Worm (Caenorhabditis elegans): ENCODE measurements around the gene nas-27.

Gene nas-27

DNA sequence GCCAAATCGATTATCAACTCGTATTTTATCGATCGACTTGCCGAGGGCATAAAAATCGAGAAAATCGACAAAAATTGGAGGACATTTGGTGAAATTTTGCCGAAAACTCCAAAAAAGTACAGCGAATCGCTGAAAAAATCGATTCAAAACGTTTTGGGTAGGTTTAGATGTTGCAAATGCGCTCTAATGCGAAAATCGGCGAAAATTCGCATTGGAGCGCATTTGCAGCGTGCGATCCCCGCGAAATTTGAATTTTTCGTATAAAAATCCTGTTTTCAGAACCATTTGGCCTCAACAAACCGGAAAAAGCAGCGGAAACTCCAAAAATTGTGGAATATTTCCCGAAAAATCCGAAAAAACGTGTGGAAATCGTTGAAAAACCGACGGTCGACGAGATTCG, 52.7 kb downstream of the nas-27 start:
- TF ChIP-seq F13C5.2 (tag; optimal IDR thresholded peaks at IDR 0.05) (no peak), tbx-37 (GFP tag; conservative IDR thresholded peaks at IDR 0.05) (no peak), pes-1 (GFP tag; IDR thresholded peaks at IDR 0.05) (no peak), ets-7 (tag; optimal IDR thresholded peaks at IDR 0.05) (no peak), hmg-4 (GFP tag; optimal IDR thresholded peaks at IDR 0.05) (no peak), ama-1 (optimal IDR thresholded peaks at IDR 0.05) (no peak), B0310.2 (tag; optimal IDR thresholded peaks at IDR 0.05) (no peak), aly-1 (tag; optimal IDR thresholded peaks at IDR 0.05) (no peak), ceh-36 (tag; optimal IDR thresholded peaks at IDR 0.05) (no peak), tra-4 (tag; optimal IDR thresholded peaks at IDR 0.05) (no peak), hmbx-1 (tag; optimal IDR thresholded peaks at IDR 0.05) (no peak), hnd-1 (tag; optimal IDR thresholded peaks at IDR 0.05) (no peak), tbx-11 (GFP tag; IDR thresholded peaks at IDR 0.05) (no peak), scrt-1 (GFP tag; IDR thresholded peaks at IDR 0.05) (no peak), ceh-13 (GFP tag; optimal IDR thresholded peaks at IDR 0.05) (no peak), sea-1 (GFP tag; conservative IDR thresholded peaks at IDR 0.05) (no peak), flt-1 (GFP tag; IDR thresholded peaks at IDR 0.05) (no peak)
